Fruit fly (Drosophila melanogaster) whole organism, embryonic: ENCODE data around the gene CG11068.

Experiments used
- Ada2b ChIP-seq: fragments of 200-800 bp; sonication (Bioruptor generic); IDR thresholded peaks from 2 replicates; pipeline ENCODE4 v1.3.6; 2022; ENCODE audit warnings: missing biosample characterization, missing genetic modification characterization
- Adf1 ChIP-seq: fragments of 200-800 bp; sonication (Bioruptor generic); IDR thresholded peaks from 2 replicates; pipeline ENCODE4 v1.3.6; 2022; ENCODE audit warnings: missing biosample characterization, missing genetic modification characterization
- Bteb2 ChIP-seq: fragments of 200-800 bp; sonication (Bioruptor generic); optimal IDR thresholded peaks from 2 replicates; lab custom pipeline; 2016; ENCODE audit warnings: missing biosample characterization, missing genetic modification characterization
- CG11398 ChIP-seq: fragments of 200-800 bp; sonication (Bioruptor generic); optimal IDR thresholded peaks from 2 replicates; lab custom pipeline; 2016; ENCODE audit warnings: missing biosample characterization, missing genetic modification characterization
- CG11723 ChIP-seq: fragments of 200-800 bp; sonication (Bioruptor generic); optimal IDR thresholded peaks from 2 replicates; lab custom pipeline; 2017; ENCODE audit warnings: missing biosample characterization, mild to moderate bottlenecking, missing genetic modification characterization
- CG13287 ChIP-seq: fragments of 200-800 bp; sonication (Bioruptor generic); IDR thresholded peaks from 2 replicates; pipeline ENCODE4 v1.3.6; 2022; ENCODE audit warnings: missing biosample characterization, missing genetic modification characterization; ENCODE audit not compliant: partially characterized antibody
- CG13296 ChIP-seq: fragments of 200-800 bp; sonication (Bioruptor generic); optimal IDR thresholded peaks from 3 replicates; lab custom pipeline; 2018; ENCODE audit warnings: missing biosample characterization, mild to moderate bottlenecking, missing genetic modification characterization
- CG30431 ChIP-seq: fragments of 200-800 bp; sonication (Bioruptor generic); optimal IDR thresholded peaks from 2 replicates; lab custom pipeline; 2017; ENCODE audit warnings: missing biosample characterization, missing genetic modification characterization
- CG3163 ChIP-seq: fragments of 200-800 bp; sonication (Bioruptor generic); optimal IDR thresholded peaks from 3 replicates; lab custom pipeline; 2016; ENCODE audit warnings: missing biosample characterization, missing genetic modification characterization
- CG32532 ChIP-seq: fragments of 200-800 bp; sonication (Bioruptor generic); IDR thresholded peaks from 2 replicates; pipeline ENCODE4 v1.3.6; 2022; ENCODE audit warnings: missing biosample characterization, missing genetic modification characterization
- CG3407 ChIP-seq: fragments of 200-800 bp; sonication (Bioruptor generic); optimal IDR thresholded peaks from 2 replicates; lab custom pipeline; 2018; ENCODE audit warnings: missing biosample characterization, mild to moderate bottlenecking, missing genetic modification characterization
- CG34224 ChIP-seq: fragments of 200-800 bp; sonication (Bioruptor generic); IDR thresholded peaks from 3 replicates; pipeline ENCODE4 v1.3.6; 2022; ENCODE audit warnings: missing biosample characterization, missing genetic modification characterization; ENCODE audit not compliant: partially characterized antibody
- CG4617 ChIP-seq: fragments of 200-800 bp; sonication (Bioruptor generic); optimal IDR thresholded peaks from 3 replicates; lab custom pipeline; 2016; ENCODE audit warnings: missing biosample characterization, missing genetic modification characterization, borderline replicate concordance
- CG4820 ChIP-seq: fragments of 200-800 bp; sonication (Bioruptor generic); optimal IDR thresholded peaks from 3 replicates; lab custom pipeline; 2016; ENCODE audit warnings: missing biosample characterization, missing genetic modification characterization
- CG6854 ChIP-seq: fragments of 200-800 bp; sonication (Bioruptor generic); optimal IDR thresholded peaks from 3 replicates; lab custom pipeline; 2017; ENCODE audit warnings: missing biosample characterization, mild to moderate bottlenecking, missing genetic modification characterization
- CG7372 ChIP-seq: fragments of 200-800 bp; sonication (Bioruptor generic); IDR thresholded peaks from 2 replicates; pipeline ENCODE4 v1.3.6; 2022; ENCODE audit warnings: missing biosample characterization, missing genetic modification characterization
- CG7963 ChIP-seq: fragments of 200-800 bp; sonication (Bioruptor generic); IDR thresholded peaks from 3 replicates; pipeline ENCODE4 v1.3.6; 2022; ENCODE audit warnings: missing biosample characterization, missing genetic modification characterization; ENCODE audit not compliant: partially characterized antibody
- Dll ChIP-seq: fragments of 200-800 bp; sonication (Bioruptor generic); IDR thresholded peaks from 4 replicates; pipeline ENCODE4 v1.3.6; 2022; ENCODE audit warnings: missing biosample characterization, missing genetic modification characterization; ENCODE audit not compliant: partially characterized antibody
- Drgx ChIP-seq: fragments of 200-800 bp; sonication (Bioruptor generic); IDR thresholded peaks from 2 replicates; pipeline ENCODE4 v1.3.6; 2022; ENCODE audit warnings: missing biosample characterization, missing genetic modification characterization
- Ets65A ChIP-seq: fragments of 200-800 bp; sonication (Bioruptor generic); peaks from one replicate; lab custom pipeline; 2016; ENCODE audit warnings: missing biosample characterization, missing genetic modification characterization
- HmgD ChIP-seq: fragments of 200-800 bp; sonication (Bioruptor generic); optimal IDR thresholded peaks from 3 replicates; lab custom pipeline; 2016; ENCODE audit warnings: missing biosample characterization, missing genetic modification characterization
- Mes4 ChIP-seq: fragments of 200-800 bp; sonication (Bioruptor generic); optimal IDR thresholded peaks from 2 replicates; lab custom pipeline; 2016; ENCODE audit warnings: missing biosample characterization, missing genetic modification characterization
- Mrtf ChIP-seq: fragments of 200-800 bp; sonication (Bioruptor generic); IDR thresholded peaks from 3 replicates; pipeline ENCODE4 v1.3.6; 2022; ENCODE audit warnings: missing biosample characterization, missing genetic modification characterization
- NFAT ChIP-seq: fragments of 200-800 bp; sonication (Bioruptor generic); IDR thresholded peaks from 2 replicates; pipeline ENCODE4 v1.3.6; 2022; ENCODE audit warnings: missing biosample characterization, missing genetic modification characterization
- Nf-YB ChIP-seq: fragments of 200-800 bp; sonication (Bioruptor generic); optimal IDR thresholded peaks from 3 replicates; lab custom pipeline; 2019; ENCODE audit warnings: missing biosample characterization, mild to moderate bottlenecking, missing genetic modification characterization, moderate library complexity
- Opbp ChIP-seq: fragments of 200-800 bp; sonication (Bioruptor generic); IDR thresholded peaks from 3 replicates; pipeline ENCODE4 v1.3.6; 2022; ENCODE audit warnings: missing biosample characterization, missing genetic modification characterization; ENCODE audit not compliant: partially characterized antibody
- Trl ChIP-seq, 3 experiments: fragments of >200 bp in 2 of 3; fragments of 200-800 bp in 1 of 3; sonication (Bioruptor generic) in 1 of 3; optimal IDR thresholded peaks; 2 replicates in 1 of 3; 3 replicates in 2 of 3; lab custom pipeline; 2016 to 2017; ENCODE audit warnings: missing biosample characterization in 1 of 3, missing genetic modification characterization in 1 of 3
- aop ChIP-seq: fragments of 200-800 bp; sonication (Bioruptor generic); IDR thresholded peaks from 2 replicates; pipeline ENCODE4 v1.3.6; 2022; ENCODE audit warnings: missing biosample characterization, missing genetic modification characterization
- bsh ChIP-seq, 2 experiments: fragments of 200-800 bp; sonication (Bioruptor generic); optimal IDR thresholded peaks; 2 replicates each; lab custom pipeline; 2017 to 2018; ENCODE audit warnings: mild to moderate bottlenecking in 2 of 2, missing biosample characterization in 2 of 2, missing genetic modification characterization in 2 of 2, moderate library complexity in 1 of 2
- cas ChIP-seq: fragments of 200-800 bp; sonication (Bioruptor generic); IDR thresholded peaks from 2 replicates; pipeline ENCODE4 v1.3.6; 2022; ENCODE audit warnings: missing biosample characterization, missing genetic modification characterization
- dimm ChIP-seq: fragments of 200-800 bp; sonication (Bioruptor generic); IDR thresholded peaks from 2 replicates; pipeline ENCODE4 v1.3.6; 2022; ENCODE audit warnings: missing biosample characterization, missing genetic modification characterization
- eyg ChIP-seq: fragments of 200-800 bp; sonication (Bioruptor generic); optimal IDR thresholded peaks from 3 replicates; lab custom pipeline; 2016; ENCODE audit warnings: missing biosample characterization, missing genetic modification characterization
- gem ChIP-seq: fragments of 200-800 bp; sonication (Bioruptor generic); optimal IDR thresholded peaks from 2 replicates; lab custom pipeline; 2019; ENCODE audit warnings: missing biosample characterization, mild to moderate bottlenecking, missing genetic modification characterization, moderate library complexity
- ham ChIP-seq: fragments of 200-800 bp; sonication (Bioruptor generic); IDR thresholded peaks from 2 replicates; pipeline ENCODE4 v1.3.6; 2022; ENCODE audit warnings: missing biosample characterization, missing genetic modification characterization
- mam ChIP-seq: fragments of 200-800 bp; sonication (Bioruptor generic); optimal IDR thresholded peaks from 3 replicates; lab custom pipeline; 2016; ENCODE audit warnings: missing biosample characterization, missing genetic modification characterization
- peb ChIP-seq: fragments of 200-800 bp; sonication (Bioruptor generic); IDR thresholded peaks from 2 replicates; pipeline ENCODE4 v1.3.6; 2022; ENCODE audit warnings: missing biosample characterization, missing genetic modification characterization
- sc ChIP-seq, 3 experiments: fragments of >200 bp in 2 of 3; fragments of 200-800 bp in 1 of 3; sonication (Bioruptor generic) in 1 of 3; optimal IDR thresholded peaks; 2 replicates in 2 of 3; 3 replicates in 1 of 3; lab custom pipeline; 2017; ENCODE audit warnings: mild to moderate bottlenecking in 1 of 3, missing biosample characterization in 1 of 3, missing genetic modification characterization in 1 of 3, missing genetic modification reagents in 1 of 3
- sisA ChIP-seq: fragments of 200-800 bp; sonication (Bioruptor generic); IDR thresholded peaks from 2 replicates; pipeline ENCODE4 v1.3.6; 2022; ENCODE audit warnings: missing biosample characterization, missing genetic modification characterization
- sr ChIP-seq: fragments of 200-800 bp; sonication (Bioruptor generic); IDR thresholded peaks from 3 replicates; pipeline ENCODE4 v1.3.6; 2022; ENCODE audit warnings: missing biosample characterization, missing genetic modification characterization
- tll ChIP-seq, 2 experiments: fragments of 200-800 bp in 1 of 2; fragments of >200 bp in 1 of 2; sonication (Bioruptor generic) in 1 of 2; optimal IDR thresholded peaks; 2 replicates each; lab custom pipeline; 2017 to 2019; ENCODE audit warnings: missing biosample characterization in 2 of 2, missing genetic modification characterization in 2 of 2, mild to moderate bottlenecking in 1 of 2, moderate library complexity in 1 of 2
- yki ChIP-seq: fragments of >200 bp; optimal IDR thresholded peaks from 3 replicates; lab custom pipeline; 2018
- z ChIP-seq: fragments of 200-800 bp; sonication (Bioruptor generic); IDR thresholded peaks from 3 replicates; pipeline ENCODE4 v1.3.6; 2022; ENCODE audit warnings: missing biosample characterization, missing genetic modification characterization
- zen2 ChIP-seq: fragments of 200-800 bp; sonication (Bioruptor generic); IDR thresholded peaks from 3 replicates; pipeline ENCODE4 v1.3.6; 2022; ENCODE audit warnings: missing biosample characterization, missing genetic modification characterization; ENCODE audit not compliant: partially characterized antibody
- zf30C ChIP-seq: fragments of 200-800 bp; sonication (Bioruptor generic); optimal IDR thresholded peaks from 3 replicates; lab custom pipeline; 2018; ENCODE audit warnings: missing biosample characterization, mild to moderate bottlenecking, missing genetic modification characterization

Gene CG11068

dm6 chrX:13972402-13972994 lies 17.5 kb downstream of the CG11068 start:
- no peak for TF ChIP-seq tll (GFP tag; optimal IDR thresholded peaks at IDR 0.05; lab: Kevin White, UChicago)
- no peak for TF ChIP-seq Bteb2 (GFP tag; lab: Kevin White, UChicago)
- TF ChIP-seq cas (GFP tag; lab: Robert Waterston, UW): no peak
- no peak for TF ChIP-seq mam
- no peak for TF ChIP-seq CG3407 (GFP tag; lab: Kevin White, UChicago)
- TF ChIP-seq peb (GFP tag; lab: Robert Waterston, UW): no peak
- TF ChIP-seq CG34224 (GFP tag; lab: Robert Waterston, UW): no peak
- peak; percentile 36; the same call in 1 of the 2 replicates for TF ChIP-seq Drgx (GFP tag; lab: Robert Waterston, UW)
- TF ChIP-seq, all 482 proteins: peak for 1

DNA sequence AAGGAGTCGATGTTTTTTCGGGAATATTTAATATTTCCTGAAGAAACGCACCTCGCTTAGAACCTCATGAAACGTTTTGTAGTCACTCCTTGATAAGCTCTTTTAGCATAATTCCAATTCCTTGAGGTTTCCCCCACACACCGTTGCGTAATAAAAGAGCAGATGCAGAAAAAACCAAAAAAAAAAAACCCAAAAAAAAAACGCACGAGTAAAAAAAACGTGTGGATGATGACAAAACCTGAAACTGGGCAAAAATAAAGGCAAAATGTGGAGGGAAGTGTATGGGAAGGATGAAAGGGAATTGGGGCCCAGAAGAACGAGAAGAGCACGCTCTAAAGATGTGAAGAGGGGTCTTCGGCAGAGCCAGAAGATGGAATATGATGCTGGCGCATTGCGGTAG lies 25.2 kb downstream of the CG11068 start:
- TF ChIP-seq CG6854 (GFP tag; lab: Kevin White, UChicago): no peak
- peak; percentile 47 for TF ChIP-seq Ets65A (GFP tag; lab: Kevin White, UChicago)
- no peak for TF ChIP-seq aop (GFP tag; lab: Robert Waterston, UW)

dm6 chrX:13983057-13983456 lies 28.0 kb downstream of the CG11068 start:
- TF ChIP-seq sc (optimal IDR thresholded peaks at IDR 0.05; lab: Kevin White, UChicago) (no peak), sc (GFP tag; optimal IDR thresholded peaks at IDR 0.05; lab: Kevin White, UChicago) (no peak), gem (no peak), Mrtf (GFP tag; lab: Robert Waterston, UW) (no peak), Mes4 (GFP tag; lab: Kevin White, UChicago) (no peak), CG13287 (no peak), CG32532 (no peak), CG4617 (GFP tag; lab: Kevin White, UChicago) (no peak), zf30C (GFP tag; lab: Kevin White, UChicago) (no peak), bsh (GFP tag; optimal IDR thresholded peaks at IDR 0.05; lab: Kevin White, UChicago) (no peak), CG7372 (no peak), CG13296 (GFP tag; lab: Kevin White, UChicago) (no peak), ham (GFP tag; lab: Robert Waterston, UW) (no peak), dimm (GFP tag; lab: Robert Waterston, UW) (no peak), CG30431 (GFP tag; lab: Kevin White, UChicago) (no peak)

DNA sequence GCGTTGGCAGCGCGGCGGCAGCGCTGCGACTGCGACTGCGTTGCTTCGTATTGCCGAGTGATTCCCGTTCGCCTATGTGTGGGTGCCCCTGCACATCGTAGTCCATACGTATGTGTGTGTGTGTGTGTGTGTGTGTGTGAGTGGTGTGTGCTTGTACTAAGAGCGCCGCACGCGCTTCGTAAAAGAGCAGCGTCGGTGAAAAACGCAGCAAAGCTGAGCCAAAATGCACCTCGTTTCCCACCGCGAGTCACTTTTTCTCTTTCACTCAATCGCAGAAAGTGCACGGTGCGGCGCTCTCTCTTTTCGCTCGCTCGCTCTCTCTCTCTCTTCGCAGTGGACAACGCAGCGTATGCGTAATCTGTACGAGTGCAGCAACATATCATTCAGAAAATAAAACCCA lies 31.5 kb downstream of the CG11068 start:
- peak; percentile 97 for TF ChIP-seq z (GFP tag; lab: Robert Waterston, UW)
- no peak for TF ChIP-seq NFAT
- TF ChIP-seq ham (GFP tag; lab: Robert Waterston, UW): no peak
- peak; percentile 18; the same call in 1 of the 2 replicates for TF ChIP-seq Adf1 (GFP tag; lab: Robert Waterston, UW)
- TF ChIP-seq CG11398 (GFP tag; lab: Kevin White, UChicago): no peak
- peak in 1 of 2 experiments; percentile 75 for TF ChIP-seq Trl (optimal IDR thresholded peaks at IDR 0.05; lab: Kevin White, UChicago)
- no peak for TF ChIP-seq Trl (GFP tag; optimal IDR thresholded peaks at IDR 0.05; lab: Kevin White, UChicago)
- no peak for TF ChIP-seq Ada2b (GFP tag; lab: Robert Waterston, UW)
- no peak for TF ChIP-seq CG11723 (GFP tag; lab: Kevin White, UChicago)
- no peak for TF ChIP-seq eyg (GFP tag; lab: Kevin White, UChicago)
- peak; percentile 47 for TF ChIP-seq Nf-YB
- peak; percentile 23; the same call in 1 of the 3 replicates for TF ChIP-seq zen2
- TF ChIP-seq yki: peak; percentile 19
- no peak for TF ChIP-seq sr
- peak; percentile 40; the same call in 1 of the 2 replicates for TF ChIP-seq CG7372
- 0 out of 3 replicates have a peak, but pooled peaks have one; percentile 51 for TF ChIP-seq Opbp (GFP tag; lab: Robert Waterston, UW)
- peak; percentile 81 for TF ChIP-seq CG3163 (GFP tag; lab: Kevin White, UChicago)
- no peak for TF ChIP-seq CG7963 (GFP tag; lab: Robert Waterston, UW)
- TF ChIP-seq CG4820: no peak
- TF ChIP-seq Drgx (GFP tag; lab: Robert Waterston, UW): peak; percentile 74; the same call in 1 of the 2 replicates
- no peak for TF ChIP-seq sisA
- peak; percentile 38; the same call in 1 of the 4 replicates for TF ChIP-seq Dll
- TF ChIP-seq Mrtf (GFP tag; lab: Robert Waterston, UW): no peak
- no peak for TF ChIP-seq HmgD (GFP tag; lab: Kevin White, UChicago)
